Fruit fly (Drosophila melanogaster) whole organism, embryonic: ENCODE data around the gene CG9240.

Experiments
- Adf1 ChIP-seq: fragments of 200-800 bp; sonication (Bioruptor generic); IDR thresholded peaks from 2 replicates; pipeline ENCODE4 v1.3.6; 2022; ENCODE audit warnings: missing biosample characterization, missing genetic modification characterization
- B-H2 ChIP-seq: fragments of 200-800 bp; sonication (Bioruptor generic); optimal IDR thresholded peaks from 2 replicates; lab custom pipeline; 2018; ENCODE audit warnings: missing biosample characterization, mild to moderate bottlenecking, missing genetic modification characterization
- BtbVII ChIP-seq: fragments of 200-800 bp; sonication (Bioruptor generic); optimal IDR thresholded peaks from 3 replicates; lab custom pipeline; 2017; ENCODE audit warnings: missing biosample characterization, mild to moderate bottlenecking, missing genetic modification characterization
- CG11696 ChIP-seq: fragments of 200-800 bp; sonication (Bioruptor generic); IDR thresholded peaks from 2 replicates; pipeline ENCODE4 v1.3.6; 2022; ENCODE audit warnings: missing biosample characterization, missing genetic modification characterization
- CG13287 ChIP-seq: fragments of 200-800 bp; sonication (Bioruptor generic); IDR thresholded peaks from 2 replicates; pipeline ENCODE4 v1.3.6; 2022; ENCODE audit warnings: missing biosample characterization, missing genetic modification characterization; ENCODE audit not compliant: partially characterized antibody
- CG13296 ChIP-seq: fragments of 200-800 bp; sonication (Bioruptor generic); optimal IDR thresholded peaks from 3 replicates; lab custom pipeline; 2018; ENCODE audit warnings: missing biosample characterization, mild to moderate bottlenecking, missing genetic modification characterization
- CG13624 ChIP-seq: fragments of 200-800 bp; sonication (Bioruptor generic); optimal IDR thresholded peaks from 2 replicates; lab custom pipeline; 2016; ENCODE audit warnings: missing biosample characterization, missing genetic modification characterization
- CG14710 ChIP-seq: fragments of 200-800 bp; sonication (Bioruptor generic); optimal IDR thresholded peaks from 3 replicates; lab custom pipeline; 2019; ENCODE audit warnings: missing biosample characterization, mild to moderate bottlenecking, missing genetic modification characterization, moderate library complexity
- CG15479 ChIP-seq: fragments of 200-800 bp; sonication (Bioruptor generic); optimal IDR thresholded peaks from 3 replicates; lab custom pipeline; 2019; ENCODE audit warnings: missing biosample characterization, mild to moderate bottlenecking, missing genetic modification characterization, moderate library complexity
- CG1603 ChIP-seq: fragments of 200-800 bp; sonication (Bioruptor generic); optimal IDR thresholded peaks from 2 replicates; lab custom pipeline; 2019; ENCODE audit warnings: missing biosample characterization, mild to moderate bottlenecking, missing genetic modification characterization, moderate library complexity
- CG2116 ChIP-seq: fragments of 200-800 bp; sonication (Bioruptor generic); optimal IDR thresholded peaks from 3 replicates; lab custom pipeline; 2018; ENCODE audit warnings: missing biosample characterization, mild to moderate bottlenecking, missing genetic modification characterization
- CG2129 ChIP-seq: fragments of 200-800 bp; sonication (Bioruptor generic); IDR thresholded peaks from 2 replicates; pipeline ENCODE4 v1.3.6; 2022; ENCODE audit warnings: missing biosample characterization, missing genetic modification characterization; ENCODE audit not compliant: partially characterized antibody
- CG3281 ChIP-seq: fragments of 200-800 bp; sonication (Bioruptor generic); optimal IDR thresholded peaks from 3 replicates; lab custom pipeline; 2017; ENCODE audit warnings: missing biosample characterization, mild to moderate bottlenecking, missing genetic modification characterization
- CG4328 ChIP-seq: fragments of 200-800 bp; sonication (Bioruptor generic); optimal IDR thresholded peaks from 3 replicates; lab custom pipeline; 2017; ENCODE audit warnings: missing biosample characterization, missing genetic modification reagents, missing genetic modification characterization
- CG4707 ChIP-seq: fragments of 200-800 bp; sonication (Bioruptor generic); optimal IDR thresholded peaks from 2 replicates; lab custom pipeline; 2018; ENCODE audit warnings: missing biosample characterization, mild to moderate bottlenecking, missing genetic modification characterization, moderate library complexity
- CG6689 ChIP-seq: fragments of 200-800 bp; sonication (Bioruptor generic); IDR thresholded peaks from 2 replicates; pipeline ENCODE4 v1.3.6; 2022; ENCODE audit warnings: missing biosample characterization, missing genetic modification characterization
- CG6813 ChIP-seq: fragments of 200-800 bp; sonication (Bioruptor generic); optimal IDR thresholded peaks from 2 replicates; lab custom pipeline; 2017; ENCODE audit warnings: missing biosample characterization, missing genetic modification characterization, mild to moderate bottlenecking, moderate library complexity, missing genetic modification reagents
- CG7928 ChIP-seq: fragments of 200-800 bp; sonication (Bioruptor generic); optimal IDR thresholded peaks from 2 replicates; lab custom pipeline; 2017; ENCODE audit warnings: missing biosample characterization, mild to moderate bottlenecking, missing genetic modification characterization
- D19A ChIP-seq: fragments of 200-800 bp; optimal IDR thresholded peaks from 3 replicates; lab custom pipeline; 2019; ENCODE audit warnings: missing biosample characterization, mild to moderate bottlenecking, missing genetic modification characterization, moderate library complexity
- Dll ChIP-seq: fragments of 200-800 bp; sonication (Bioruptor generic); IDR thresholded peaks from 4 replicates; pipeline ENCODE4 v1.3.6; 2022; ENCODE audit warnings: missing biosample characterization, missing genetic modification characterization; ENCODE audit not compliant: partially characterized antibody
- E2f2 ChIP-seq: fragments of 200-800 bp; sonication (Bioruptor generic); IDR thresholded peaks from 2 replicates; pipeline ENCODE4 v1.3.6; 2022; ENCODE audit warnings: missing biosample characterization, missing genetic modification characterization
- HmgZ ChIP-seq: fragments of 200-800 bp; sonication (Bioruptor generic); optimal IDR thresholded peaks from 2 replicates; lab custom pipeline; 2018; ENCODE audit warnings: missing biosample characterization, mild to moderate bottlenecking, missing genetic modification characterization
- MESR4 ChIP-seq: fragments of 200-800 bp; sonication (Bioruptor generic); optimal IDR thresholded peaks from 2 replicates; lab custom pipeline; 2018; ENCODE audit warnings: missing biosample characterization, mild to moderate bottlenecking, missing genetic modification characterization, moderate library complexity
- NFAT ChIP-seq: fragments of 200-800 bp; sonication (Bioruptor generic); IDR thresholded peaks from 2 replicates; pipeline ENCODE4 v1.3.6; 2022; ENCODE audit warnings: missing biosample characterization, missing genetic modification characterization
- Nf-YC ChIP-seq: fragments of 200-800 bp; optimal IDR thresholded peaks from 3 replicates; lab custom pipeline; 2019; ENCODE audit warnings: missing biosample characterization, mild to moderate bottlenecking, missing genetic modification characterization, moderate library complexity
- Opbp ChIP-seq: fragments of 200-800 bp; sonication (Bioruptor generic); IDR thresholded peaks from 3 replicates; pipeline ENCODE4 v1.3.6; 2022; ENCODE audit warnings: missing biosample characterization, missing genetic modification characterization; ENCODE audit not compliant: partially characterized antibody
- Pdp1 ChIP-seq, 2 experiments: fragments of 200-800 bp; sonication (Bioruptor generic); optimal IDR thresholded peaks; 3 replicates each; lab custom pipeline; 2016; ENCODE audit warnings: missing biosample characterization in 2 of 2, missing genetic modification characterization in 2 of 2, mild to moderate bottlenecking in 1 of 2, moderate library complexity in 1 of 2
- Scr ChIP-seq: fragments of 200-800 bp; sonication (Bioruptor generic); IDR thresholded peaks from 2 replicates; pipeline ENCODE4 v1.3.6; 2022; ENCODE audit warnings: missing biosample characterization, missing genetic modification characterization; ENCODE audit not compliant: partially characterized antibody
- Sox102F ChIP-seq: fragments of 200-800 bp; sonication (Bioruptor generic); optimal IDR thresholded peaks from 2 replicates; lab custom pipeline; 2018; ENCODE audit warnings: missing biosample characterization, mild to moderate bottlenecking, missing genetic modification characterization, moderate library complexity
- YL-1 ChIP-seq: fragments of 200-800 bp; sonication (Bioruptor generic); optimal IDR thresholded peaks from 3 replicates; lab custom pipeline; 2017; ENCODE audit warnings: missing biosample characterization, mild to moderate bottlenecking, missing genetic modification characterization
- amos ChIP-seq: fragments of 200-800 bp; sonication (Bioruptor generic); IDR thresholded peaks from 2 replicates; pipeline ENCODE4 v1.3.6; 2022; ENCODE audit warnings: missing biosample characterization, missing genetic modification characterization; ENCODE audit not compliant: partially characterized antibody
- dpn ChIP-seq, 2 experiments: fragments of 200-800 bp; sonication (Bioruptor generic); optimal IDR thresholded peaks; 3 replicates each; lab custom pipeline; 2016; ENCODE audit warnings: missing biosample characterization in 2 of 2, missing genetic modification characterization in 2 of 2
- gce ChIP-seq: fragments of 200-800 bp; sonication (Bioruptor generic); IDR thresholded peaks from 3 replicates; pipeline ENCODE4 v1.3.6; 2022; ENCODE audit warnings: missing biosample characterization, missing genetic modification characterization
- gfzf ChIP-seq: fragments of 200-800 bp; sonication (Bioruptor generic); optimal IDR thresholded peaks from 2 replicates; lab custom pipeline; 2016; ENCODE audit warnings: missing biosample characterization, mild to moderate bottlenecking, missing genetic modification characterization, moderate library complexity
- hbn ChIP-seq: fragments of 200-800 bp; sonication (Bioruptor generic); IDR thresholded peaks from 2 replicates; pipeline ENCODE4 v1.3.6; 2022; ENCODE audit warnings: missing biosample characterization, missing genetic modification characterization; ENCODE audit not compliant: partially characterized antibody
- kah ChIP-seq: fragments of 200-800 bp; sonication (Bioruptor generic); optimal IDR thresholded peaks from 2 replicates; lab custom pipeline; 2018; ENCODE audit warnings: missing biosample characterization, mild to moderate bottlenecking, missing genetic modification characterization
- kay ChIP-seq: fragments of 200-800 bp; sonication (Bioruptor generic); optimal IDR thresholded peaks from 2 replicates; lab custom pipeline; 2016; ENCODE audit warnings: missing biosample characterization, missing genetic modification characterization
- klu ChIP-seq: fragments of 200-800 bp; sonication (Bioruptor generic); IDR thresholded peaks from 2 replicates; pipeline ENCODE4 v1.3.6; 2022; ENCODE audit warnings: missing biosample characterization, missing genetic modification characterization
- nom ChIP-seq: fragments of 200-800 bp; sonication (Bioruptor generic); optimal IDR thresholded peaks from 2 replicates; lab custom pipeline; 2017; ENCODE audit warnings: missing biosample characterization, missing genetic modification characterization, mild to moderate bottlenecking, moderate library complexity, missing genetic modification reagents
- phol ChIP-seq: fragments of 200-800 bp; sonication (Bioruptor generic); optimal IDR thresholded peaks from 3 replicates; lab custom pipeline; 2018; ENCODE audit warnings: missing biosample characterization, mild to moderate bottlenecking, missing genetic modification characterization, moderate library complexity
- pzg ChIP-seq: fragments of 200-800 bp; sonication (Bioruptor generic); optimal IDR thresholded peaks from 3 replicates; lab custom pipeline; 2018; ENCODE audit warnings: missing biosample characterization, mild to moderate bottlenecking, missing genetic modification characterization, moderate library complexity
- slbo ChIP-seq: fragments of 200-800 bp; sonication (Bioruptor generic); IDR thresholded peaks from 2 replicates; pipeline ENCODE4 v1.3.6; 2022; ENCODE audit warnings: missing biosample characterization, missing genetic modification characterization
- slou ChIP-seq: fragments of 200-800 bp; sonication (Bioruptor generic); optimal IDR thresholded peaks from 3 replicates; lab custom pipeline; 2016; ENCODE audit warnings: missing biosample characterization, missing genetic modification characterization

Gene CG9240

DNA sequence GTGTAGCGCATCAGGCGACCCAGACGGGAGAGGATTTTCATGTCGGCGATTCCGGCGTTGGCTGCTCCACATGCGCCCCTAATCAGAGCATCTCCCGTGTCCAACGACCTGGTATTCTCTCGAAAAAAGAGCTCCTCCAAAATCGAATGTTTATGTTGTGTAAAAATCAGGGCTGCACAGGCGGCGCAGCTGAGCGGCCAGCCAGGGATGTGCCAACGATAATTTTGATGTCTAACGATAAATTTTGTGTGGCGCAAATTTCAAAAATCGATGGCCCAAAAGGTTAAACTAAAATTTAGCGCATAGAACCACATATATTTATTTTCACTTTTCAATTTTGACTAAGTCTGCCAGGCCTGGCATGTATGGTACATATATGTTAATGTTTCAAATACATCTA, at the start of gene CG9240 (continued):
- TF ChIP-seq CG15479 (GFP tag; lab: Kevin White, UChicago): peak; percentile 18
- no peak for TF ChIP-seq CG4328 (GFP tag; lab: Kevin White, UChicago)
- no peak for TF ChIP-seq CG11696 (GFP tag; lab: Robert Waterston, UW)
- no peak for TF ChIP-seq Sox102F (GFP tag; lab: Kevin White, UChicago)
- peak; percentile 12 for TF ChIP-seq phol
- TF ChIP-seq gce: no peak
- no peak for TF ChIP-seq kay (GFP tag; lab: Kevin White, UChicago)
- TF ChIP-seq CG6813 (GFP tag; lab: Kevin White, UChicago): no peak
- TF ChIP-seq NFAT (GFP tag; lab: Robert Waterston, UW): no peak
- TF ChIP-seq Adf1 (GFP tag; lab: Robert Waterston, UW): 0 out of 2 replicates have a peak, but pooled peaks have one; percentile 14
- no peak for TF ChIP-seq CG13624
- TF ChIP-seq YL-1 (GFP tag; lab: Kevin White, UChicago): peak; percentile 41
- peak; percentile 8 for TF ChIP-seq B-H2 (GFP tag; lab: Kevin White, UChicago)
- no peak for TF ChIP-seq slou
- TF ChIP-seq CG7928: peak; percentile 98
- TF ChIP-seq Pdp1 (GFP tag; optimal IDR thresholded peaks at IDR 0.05; lab: Kevin White, UChicago): peak in 1 of 2 experiments; percentile 84
- peak; percentile 25 for TF ChIP-seq CG3281
- peak; percentile 19 for TF ChIP-seq gfzf (GFP tag; lab: Kevin White, UChicago)
- TF ChIP-seq slbo (GFP tag; lab: Robert Waterston, UW): 0 out of 2 replicates have a peak, but pooled peaks have one; percentile 28
- no peak for TF ChIP-seq CG13296 (GFP tag; lab: Kevin White, UChicago)
- peak; percentile 44 for TF ChIP-seq HmgZ (tag; lab: Kevin White, UChicago)
- no peak for TF ChIP-seq klu (GFP tag; lab: Robert Waterston, UW)
- peak; percentile 56 for TF ChIP-seq MESR4
- TF ChIP-seq kah (GFP tag; lab: Kevin White, UChicago): no peak
- TF ChIP-seq Nf-YC (tag; lab: Kevin White, UChicago): no peak
- TF ChIP-seq CG4707 (GFP tag; lab: Kevin White, UChicago): no peak
- TF ChIP-seq E2f2 (GFP tag; lab: Robert Waterston, UW): peak; percentile 94
- TF ChIP-seq pzg (GFP tag; lab: Kevin White, UChicago): peak; percentile 69
- TF ChIP-seq amos (GFP tag; lab: Robert Waterston, UW): peak; percentile 28; the same call in 1 of the 2 replicates
- TF ChIP-seq CG2129 (GFP tag; lab: Robert Waterston, UW): no peak
- TF ChIP-seq CG1603 (tag; lab: Kevin White, UChicago): peak; percentile 60
- peak; percentile 2 for TF ChIP-seq nom
- peak; percentile 25; the same call in 1 of the 2 replicates for TF ChIP-seq Scr (GFP tag; lab: Robert Waterston, UW)
- TF ChIP-seq BtbVII: no peak
- 0 out of 3 replicates have a peak, but pooled peaks have one; percentile 47 for TF ChIP-seq Opbp
- peak; percentile 2 for TF ChIP-seq D19A (tag; lab: Kevin White, UChicago)
- TF ChIP-seq CG14710 (tag; lab: Kevin White, UChicago): peak; percentile 10
- TF ChIP-seq CG6689 (GFP tag; lab: Robert Waterston, UW): no peak
- TF ChIP-seq CG13287 (GFP tag; lab: Robert Waterston, UW): peak; percentile 32; the same call in 1 of the 2 replicates
- no peak for TF ChIP-seq hbn (GFP tag; lab: Robert Waterston, UW)
- TF ChIP-seq Dll (GFP tag; lab: Robert Waterston, UW): peak; percentile 46; the same call in 1 of the 4 replicates
- no peak for TF ChIP-seq dpn (GFP tag; optimal IDR thresholded peaks at IDR 0.05; lab: Kevin White, UChicago)
- peak; percentile 94 for TF ChIP-seq CG2116 (GFP tag; lab: Kevin White, UChicago)
